Worm (Caenorhabditis elegans) whole organism, midembryonic: ENCODE data around the gene ptr-19.

Source experiments
- flt-1 ChIP-seq: fragments of 200-800 bp; sonication (Bioruptor generic); IDR thresholded peaks from 2 replicates; pipeline ENCODE4 v1.3.6; 2022; ENCODE audit warnings: missing genetic modification characterization, missing compliant biosample characterization
- ztf-23 ChIP-seq: fragments of 200-800 bp; sonication (Bioruptor generic); IDR thresholded peaks from 2 replicates; pipeline ENCODE4 v1.3.6; 2022; ENCODE audit warnings: missing genetic modification reagents, missing genetic modification characterization, missing compliant biosample characterization
- ztf-29 ChIP-seq: fragments of 200-800 bp; sonication (Bioruptor generic); IDR thresholded peaks from 2 replicates; pipeline ENCODE4 v1.3.6; 2022; ENCODE audit warnings: missing genetic modification reagents, missing genetic modification characterization, missing compliant biosample characterization

- TF ChIP-seq flt-1 (GFP tag; lab: Robert Waterston, UW) (no peak), ztf-29 (no peak), ztf-23 (GFP tag; lab: Robert Waterston, UW) (no peak)
These were observed 34.4 kb downstream of the ptr-19 start for ce11 chrIII:10816045-10816444.
